Worm (Caenorhabditis elegans) whole organism, early embryonic: Measurements from ENCODE around the gene Y56A3A.6.

Experiments used
- B0310.2 ChIP-seq: sonication (generic microtip); optimal IDR thresholded peaks from 2 replicates; lab custom pipeline; 2016; ENCODE audit warnings: mild to moderate bottlenecking, missing genetic modification characterization, missing compliant biosample characterization
- F13C5.2 ChIP-seq: sonication (generic microtip); optimal IDR thresholded peaks from 2 replicates; lab custom pipeline; 2017; ENCODE audit warnings: mild to moderate bottlenecking, missing genetic modification characterization, inconsistent platforms, missing compliant biosample characterization
- aly-1 ChIP-seq: sonication (generic microtip); optimal IDR thresholded peaks from 2 replicates; lab custom pipeline; 2016; ENCODE audit warnings: missing genetic modification characterization, missing compliant biosample characterization
- ama-1 ChIP-seq: fragments of 150-350 bp; optimal IDR thresholded peaks from 2 replicates; lab custom pipeline; 2014
- ceh-13 ChIP-seq: fragments of 200-800 bp; sonication (Bioruptor generic); optimal IDR thresholded peaks from 2 replicates; lab custom pipeline; 2018; ENCODE audit warnings: mild to moderate bottlenecking, missing genetic modification characterization, missing compliant biosample characterization
- ceh-36 ChIP-seq: sonication (generic microtip); optimal IDR thresholded peaks from 2 replicates; lab custom pipeline; 2016; ENCODE audit warnings: missing genetic modification characterization, inconsistent platforms, missing compliant biosample characterization
- ets-7 ChIP-seq: sonication (generic microtip); optimal IDR thresholded peaks from 2 replicates; lab custom pipeline; 2016; ENCODE audit warnings: missing genotype, missing genetic modification characterization, missing compliant biosample characterization
- flt-1 ChIP-seq: fragments of 200-800 bp; sonication (Bioruptor generic); IDR thresholded peaks from 2 replicates; pipeline ENCODE4 v1.3.6; 2022; ENCODE audit warnings: missing genetic modification characterization, missing compliant biosample characterization
- hmbx-1 ChIP-seq: sonication (generic microtip); optimal IDR thresholded peaks from 2 replicates; lab custom pipeline; 2016; ENCODE audit warnings: mild to moderate bottlenecking, missing genetic modification characterization, missing compliant biosample characterization
- hmg-4 ChIP-seq: fragments of 200-800 bp; sonication (Bioruptor generic); optimal IDR thresholded peaks from 2 replicates; lab custom pipeline; 2018; ENCODE audit warnings: mild to moderate bottlenecking, missing genetic modification characterization, missing compliant biosample characterization
- hnd-1 ChIP-seq: sonication (generic microtip); optimal IDR thresholded peaks from 2 replicates; lab custom pipeline; 2016; ENCODE audit warnings: missing genetic modification characterization, missing compliant biosample characterization
- pes-1 ChIP-seq: fragments of 200-800 bp; sonication (Bioruptor generic); IDR thresholded peaks from 2 replicates; pipeline ENCODE4 v1.3.6; 2022; ENCODE audit warnings: missing genetic modification reagents, missing genetic modification characterization, missing compliant biosample characterization
- scrt-1 ChIP-seq: fragments of 200-800 bp; sonication (Bioruptor generic); IDR thresholded peaks from 2 replicates; pipeline ENCODE4 v1.3.6; 2022; ENCODE audit warnings: missing genetic modification characterization, missing compliant biosample characterization
- sea-1 ChIP-seq: fragments of 200-800 bp; sonication (Bioruptor generic); conservative IDR thresholded peaks from 2 replicates; pipeline ENCODE4 v1.3.6; 2022; ENCODE audit warnings: missing genetic modification characterization, missing compliant biosample characterization
- tbx-11 ChIP-seq: fragments of 200-800 bp; sonication (Bioruptor generic); IDR thresholded peaks from 2 replicates; pipeline ENCODE4 v1.3.6; 2022; ENCODE audit warnings: missing genetic modification characterization, missing compliant biosample characterization
- tbx-37 ChIP-seq: fragments of 200-800 bp; sonication (Bioruptor generic); conservative IDR thresholded peaks from 2 replicates; pipeline ENCODE4 v1.3.6; 2022; ENCODE audit warnings: missing genetic modification reagents, missing genetic modification characterization, missing compliant biosample characterization
- tra-4 ChIP-seq: sonication (generic microtip); optimal IDR thresholded peaks from 2 replicates; lab custom pipeline; 2017; ENCODE audit warnings: missing genetic modification characterization, missing compliant biosample characterization

The Y56A3A.6 gene

DNA sequence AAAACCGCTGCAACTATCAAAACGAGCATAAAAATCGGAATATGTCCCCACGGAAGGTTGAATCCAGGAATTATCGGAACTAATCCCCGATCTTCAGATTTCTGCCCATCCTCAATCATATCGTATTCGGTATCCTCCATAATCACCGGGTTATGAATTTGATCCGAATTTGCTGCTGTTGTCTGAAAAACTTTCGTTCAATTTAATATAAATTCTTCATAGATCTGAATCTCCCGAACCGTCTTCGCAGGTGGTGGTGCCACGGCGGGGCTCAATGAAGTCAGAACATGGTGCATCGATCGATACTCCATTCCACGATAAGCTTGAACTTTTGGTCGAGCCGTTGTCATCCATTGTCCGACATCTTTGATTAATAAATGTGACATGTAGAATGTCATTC, 21.8 kb downstream of the Y56A3A.6 start:
- TF ChIP-seq tra-4 (tag; lab: Kevin White, UChicago) (no peak), ama-1 (lab: Kevin White, UChicago) (no peak), hmg-4 (GFP tag; lab: Kevin White, UChicago) (no peak), scrt-1 (GFP tag; lab: Robert Waterston, UW) (no peak)

- no peak for TF ChIP-seq aly-1 (tag; lab: Kevin White, UChicago)
- TF ChIP-seq tbx-37 (GFP tag; lab: Robert Waterston, UW), result no peak
Observed at ce11 chrIII:11853533-11853932, 25.1 kb downstream of the Y56A3A.6 start.

ce11 chrIII:11849590-11849989, 29.0 kb downstream of the Y56A3A.6 start:
- TF ChIP-seq B0310.2 (tag; lab: Kevin White, UChicago), result no peak
- TF ChIP-seq sea-1 (GFP tag; lab: Robert Waterston, UW), result no peak
- no peak for TF ChIP-seq ceh-13 (GFP tag; lab: Kevin White, UChicago)
- no peak for TF ChIP-seq pes-1 (GFP tag; lab: Robert Waterston, UW)
- TF ChIP-seq scrt-1 (GFP tag; lab: Robert Waterston, UW), result no peak
- TF ChIP-seq tra-4 (tag; lab: Kevin White, UChicago), result no peak
- TF ChIP-seq ets-7 (tag; lab: Kevin White, UChicago), result no peak
- TF ChIP-seq flt-1, result no peak
- TF ChIP-seq hmg-4 (GFP tag; lab: Kevin White, UChicago), result no peak
- TF ChIP-seq hmbx-1 (tag; lab: Kevin White, UChicago), result no peak
- TF ChIP-seq aly-1 (tag; lab: Kevin White, UChicago), result no peak
- TF ChIP-seq F13C5.2 (tag; lab: Kevin White, UChicago), result no peak
- TF ChIP-seq tbx-11 (GFP tag; lab: Robert Waterston, UW), result no peak

DNA sequence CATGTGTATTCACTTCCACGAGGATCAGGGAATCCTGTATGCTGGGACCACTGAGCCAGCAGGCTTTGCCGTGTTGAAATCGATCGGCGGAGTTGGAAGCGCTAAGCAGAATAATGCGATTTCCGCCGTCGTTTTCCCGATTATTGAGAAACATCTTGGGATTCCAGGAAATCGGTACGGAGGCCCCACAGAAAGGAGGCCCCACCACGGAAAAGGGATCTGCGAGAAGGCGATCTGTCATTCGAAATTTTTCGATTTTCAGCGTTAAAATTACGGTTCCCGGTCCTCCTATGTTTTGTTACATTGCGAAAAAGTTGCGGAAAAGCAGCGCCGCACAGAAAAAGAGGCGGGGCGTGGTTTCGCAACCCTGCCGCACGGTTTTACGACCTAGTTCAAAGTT, 30.3 kb downstream of the Y56A3A.6 start:
- TF ChIP-seq flt-1, result peak; percentile 33; the same call in 1 of the 2 replicates
- TF ChIP-seq hmg-4 (GFP tag; lab: Kevin White, UChicago), result no peak
- no peak for TF ChIP-seq hmbx-1 (tag; lab: Kevin White, UChicago)
- TF ChIP-seq tra-4 (tag; lab: Kevin White, UChicago), result no peak
- 0 out of 2 replicates have a peak, but pooled peaks have one; percentile 30 for TF ChIP-seq tbx-11 (GFP tag; lab: Robert Waterston, UW)
- TF ChIP-seq ceh-13 (GFP tag; lab: Kevin White, UChicago), result no peak
- TF ChIP-seq ets-7 (tag; lab: Kevin White, UChicago), result peak; percentile 25
- TF ChIP-seq aly-1 (tag; lab: Kevin White, UChicago), result no peak
- TF ChIP-seq ceh-36, result no peak
- no peak for TF ChIP-seq tbx-37 (GFP tag; lab: Robert Waterston, UW)
- TF ChIP-seq F13C5.2 (tag; lab: Kevin White, UChicago), result no peak
- no peak for TF ChIP-seq scrt-1 (GFP tag; lab: Robert Waterston, UW)
- no peak for TF ChIP-seq ama-1 (lab: Kevin White, UChicago)
- peak; percentile 70 for TF ChIP-seq pes-1 (GFP tag; lab: Robert Waterston, UW)
- 0 out of 2 replicates have a peak, but pooled peaks have one; percentile 60 for TF ChIP-seq sea-1 (GFP tag; lab: Robert Waterston, UW)
- no peak for TF ChIP-seq B0310.2 (tag; lab: Kevin White, UChicago)
- no peak for TF ChIP-seq hnd-1

- TF ChIP-seq tbx-37 (GFP tag; lab: Robert Waterston, UW) (0 out of 2 replicates have a peak, but pooled peaks have one; percentile 8), tbx-11 (GFP tag; lab: Robert Waterston, UW) (no peak)
Observed at ce11 chrIII:11847658-11848202, 30.9 kb downstream of the Y56A3A.6 start, which contains the start of gene mif-1. TSS of gene mif-1 (plus strand) at chrIII:11848152.

- TF ChIP-seq tbx-11 (GFP tag; lab: Robert Waterston, UW) (no peak), F13C5.2 (tag; lab: Kevin White, UChicago) (no peak), tbx-37 (GFP tag; lab: Robert Waterston, UW) (no peak)
Observed at ce11 chrIII:11847014-11847413, 31.6 kb downstream of the Y56A3A.6 start.

DNA sequence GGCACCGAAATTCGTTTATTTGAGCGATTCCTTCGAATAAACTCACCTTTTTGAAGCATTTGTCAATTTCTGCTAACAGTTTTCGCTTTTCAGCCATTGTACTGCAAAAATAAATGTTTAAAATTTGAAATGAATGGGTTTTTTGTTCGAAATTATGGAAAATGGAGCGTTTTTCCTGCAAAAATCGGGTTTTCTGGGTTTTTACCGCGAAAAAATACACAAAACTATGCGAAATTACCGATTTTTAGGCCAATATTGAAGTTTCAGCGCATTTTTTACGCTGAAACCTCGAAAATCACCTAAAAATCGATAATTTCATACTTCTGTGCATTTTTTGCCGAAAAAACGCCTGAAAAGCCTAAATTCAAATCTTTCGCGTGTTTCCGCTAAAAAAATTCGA, 32.2 kb downstream of the Y56A3A.6 start, which contains the start of gene ntl-3:
Gene ntl-3 (minus strand): TSS at position 101 of the 400 bp plus-strand sequence.
- no peak for TF ChIP-seq pes-1 (GFP tag; lab: Robert Waterston, UW)
- no peak for TF ChIP-seq aly-1 (tag; lab: Kevin White, UChicago)
- TF ChIP-seq sea-1 (GFP tag; lab: Robert Waterston, UW), result no peak
- no peak for TF ChIP-seq F13C5.2 (tag; lab: Kevin White, UChicago)
- no peak for TF ChIP-seq B0310.2 (tag; lab: Kevin White, UChicago)
- TF ChIP-seq tbx-11 (GFP tag; lab: Robert Waterston, UW), result no peak
- TF ChIP-seq tra-4 (tag; lab: Kevin White, UChicago), result no peak
- no peak for TF ChIP-seq scrt-1 (GFP tag; lab: Robert Waterston, UW)
- TF ChIP-seq hmbx-1 (tag; lab: Kevin White, UChicago), result no peak
- no peak for TF ChIP-seq ceh-36
- TF ChIP-seq hmg-4 (GFP tag; lab: Kevin White, UChicago), result no peak
- no peak for TF ChIP-seq ceh-13 (GFP tag; lab: Kevin White, UChicago)
- TF ChIP-seq hnd-1, result no peak
- no peak for TF ChIP-seq ama-1 (lab: Kevin White, UChicago)

DNA sequence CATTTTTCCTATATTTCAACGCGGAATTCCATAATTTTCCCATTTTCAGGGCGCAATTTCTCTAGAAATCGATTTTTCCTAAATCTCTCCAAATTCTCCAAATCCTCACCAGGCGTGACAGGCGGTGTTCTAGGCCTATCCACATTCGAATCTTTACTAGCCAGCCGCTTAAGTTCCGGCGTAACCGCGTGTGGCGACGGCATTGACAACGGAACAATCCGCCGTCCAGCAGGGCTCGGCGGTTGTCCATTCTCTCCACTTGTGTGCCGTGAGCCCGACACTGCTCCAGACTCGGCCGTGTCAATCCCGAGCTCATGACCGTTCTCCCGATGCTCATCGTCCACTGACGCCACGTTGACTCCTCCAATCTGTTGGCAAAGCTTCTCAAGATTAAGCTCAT, 35.6 kb downstream of the Y56A3A.6 start:
- TF ChIP-seq F13C5.2 (tag; lab: Kevin White, UChicago) (no peak), flt-1 (no peak), pes-1 (GFP tag; lab: Robert Waterston, UW) (no peak)
